Fruit fly (Drosophila melanogaster): ENCODE results near the gene w.

DNA sequence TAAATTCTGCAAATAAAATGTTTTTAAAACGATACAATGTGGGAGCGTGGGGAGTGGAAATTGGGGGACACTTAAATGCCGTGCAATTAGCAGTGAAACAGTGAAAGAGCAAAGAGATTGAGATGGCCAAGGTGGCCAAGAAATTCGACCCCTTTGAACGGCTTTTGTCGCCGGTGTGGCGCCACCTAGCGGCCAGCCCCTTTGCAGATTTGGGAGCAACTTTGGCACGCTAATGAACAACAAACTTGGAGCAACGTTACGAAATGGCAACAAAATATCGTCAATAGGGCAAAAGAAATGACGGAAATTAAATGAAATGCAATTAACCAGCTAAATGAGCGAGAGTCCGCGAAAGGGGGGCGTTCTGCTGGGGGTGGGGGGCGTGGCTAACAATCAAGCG is 14.8 kb upstream of the w start:
- TF ChIP-seq OdsH (GFP tag; optimal IDR thresholded peaks at IDR 0.05), result no peak
- TF ChIP-seq CG11902 (GFP tag; optimal IDR thresholded peaks at IDR 0.05), result no peak
- TF ChIP-seq Met (GFP tag; optimal IDR thresholded peaks at IDR 0.05), result no peak
- TF ChIP-seq CG6808 (GFP tag; optimal IDR thresholded peaks at IDR 0.05), result no peak
- TF ChIP-seq Sox102F (GFP tag; optimal IDR thresholded peaks at IDR 0.05), result no peak

Measured in whole organism, prepupa.